Fruit fly (Drosophila melanogaster): ENCODE results near the gene CG12069.

DNA sequence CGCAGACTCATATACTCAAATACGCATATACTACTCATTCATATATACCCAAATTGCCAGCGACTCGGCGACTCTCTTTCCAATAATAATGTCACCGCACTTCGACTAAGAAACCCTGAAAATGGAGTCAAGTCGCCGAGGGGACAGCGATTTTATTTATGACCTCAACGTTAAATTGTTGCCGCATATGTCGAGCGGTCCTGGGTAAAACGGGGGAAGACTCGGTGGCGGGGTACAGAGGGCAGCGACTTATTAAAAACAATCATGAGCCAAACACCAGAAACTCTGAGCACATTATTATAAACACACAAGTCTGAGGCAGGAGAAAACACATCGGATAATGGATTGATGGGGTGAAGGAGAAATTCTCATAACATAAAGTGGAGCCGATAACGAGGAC, 39.7 kb upstream of the CG12069 start:
- TF ChIP-seq CG6276 (GFP tag; optimal IDR thresholded peaks at IDR 0.05) (no peak), achi (GFP tag; optimal IDR thresholded peaks at IDR 0.05) (no peak), CG11294 (GFP tag; IDR thresholded peaks at IDR 0.05) (no peak), CG7368 (GFP tag; optimal IDR thresholded peaks at IDR 0.05) (no peak)
